Worm (Caenorhabditis elegans): Measurements from ENCODE around the gene acl-13.

DNA sequence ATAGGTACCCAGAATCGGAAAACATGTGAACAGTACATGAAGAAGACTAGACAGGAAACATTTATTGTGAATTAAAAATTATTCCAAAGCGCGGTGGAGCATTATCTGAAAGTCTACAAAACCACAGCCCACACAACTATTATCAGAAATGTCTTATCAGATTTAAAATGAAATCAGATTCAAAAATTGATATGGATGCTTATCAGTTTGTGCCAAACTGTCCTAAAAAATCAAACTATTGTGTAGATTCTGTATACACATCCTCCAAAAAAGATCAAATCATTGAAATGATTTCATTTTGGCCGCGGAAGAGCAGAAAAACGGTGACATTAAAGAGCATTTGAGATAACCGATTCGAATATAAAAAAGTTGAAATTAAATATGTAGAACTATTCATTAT is 25.2 kb downstream of the acl-13 start, which contains the start of gene irg-4:
- no peak for TF ChIP-seq med-1 (GFP tag; optimal IDR thresholded peaks at IDR 0.05; ENCODE audit: insufficient read depth)
- no peak for TF ChIP-seq cog-1 (tag; optimal IDR thresholded peaks at IDR 0.05)
- no peak for TF ChIP-seq flt-1 (GFP tag; IDR thresholded peaks at IDR 0.05)
- TF ChIP-seq ztf-29 (GFP tag; IDR thresholded peaks at IDR 0.05), result no peak
- no peak for TF ChIP-seq ztf-23 (GFP tag; IDR thresholded peaks at IDR 0.05)
- no peak for TF ChIP-seq ref-1 (GFP tag; conservative IDR thresholded peaks at IDR 0.05)
- TF ChIP-seq tab-1 (GFP tag; IDR thresholded peaks at IDR 0.05), result no peak

All from whole organism, midembryonic.